Worm (Caenorhabditis elegans) whole organism, L4 larva: ENCODE data around the gene srlf-11.

Experiments
- F26F4.8 ChIP-seq: fragments of 200-800 bp; sonication (Bioruptor generic); conservative IDR thresholded peaks from 2 replicates; pipeline ENCODE4 v1.3.6; 2022; ENCODE audit warnings: missing genetic modification characterization, missing compliant biosample characterization
- F37D6.2 ChIP-seq: sonication (generic microtip); optimal IDR thresholded peaks from 2 replicates; lab custom pipeline; 2016; ENCODE audit warnings: mild to moderate bottlenecking, missing genetic modification characterization, missing compliant biosample characterization
- F44E2.7 ChIP-seq: fragments of 200-800 bp; sonication (Bioruptor generic); IDR thresholded peaks from 2 replicates; pipeline ENCODE4 v2.1.2; 2022; ENCODE audit warnings: missing genetic modification characterization, missing compliant biosample characterization
- R02D3.7 ChIP-seq: fragments of 150-350 bp; sonication (generic microtip); optimal IDR thresholded peaks from 3 replicates; lab custom pipeline; 2014; ENCODE audit warnings: missing biosample characterization, missing genetic modification characterization
- Y48G9A.11 ChIP-seq: fragments of 200-800 bp; sonication (Bioruptor generic); IDR thresholded peaks from 2 replicates; pipeline ENCODE4 v1.3.6; 2022; ENCODE audit warnings: missing genetic modification reagents, missing genetic modification characterization, missing compliant biosample characterization
- Y75B8A.6 ChIP-seq: fragments of 200-800 bp; sonication (Bioruptor generic); IDR thresholded peaks from 2 replicates; pipeline ENCODE4 v1.3.6; 2022; ENCODE audit warnings: missing genetic modification reagents, missing genetic modification characterization, missing compliant biosample characterization
- ZK337.2 ChIP-seq: fragments of 200-800 bp; sonication (Bioruptor generic); IDR thresholded peaks from 2 replicates; pipeline ENCODE4 v1.3.6; 2022; ENCODE audit warnings: missing genetic modification reagents, missing genetic modification characterization, missing compliant biosample characterization
- aly-2 ChIP-seq: sonication (generic microtip); optimal IDR thresholded peaks from 2 replicates; lab custom pipeline; 2018; ENCODE audit warnings: missing biosample characterization, missing genetic modification characterization
- ama-1 ChIP-seq: fragments of 150-350 bp; optimal IDR thresholded peaks from 2 replicates; lab custom pipeline; 2014; ENCODE audit warnings: inconsistent platforms, mixed read lengths
- ceh-28 ChIP-seq: fragments of 150-350 bp; optimal IDR thresholded peaks from 2 replicates; lab custom pipeline; 2014; ENCODE audit warnings: missing biosample characterization, missing genetic modification reagents, missing genetic modification characterization
- ceh-32 ChIP-seq: sonication (generic microtip); optimal IDR thresholded peaks from 2 replicates; lab custom pipeline; 2016; ENCODE audit warnings: mild to moderate bottlenecking, missing genetic modification characterization, missing compliant biosample characterization; ENCODE audit not compliant: poor library complexity
- ceh-44 ChIP-seq: fragments of 200-800 bp; sonication (Bioruptor generic); IDR thresholded peaks from 2 replicates; pipeline ENCODE4 v1.3.6; 2022; ENCODE audit warnings: missing genetic modification reagents, missing genetic modification characterization, missing compliant biosample characterization
- ceh-82 ChIP-seq: sonication (generic microtip); optimal IDR thresholded peaks from 2 replicates; lab custom pipeline; 2017; ENCODE audit warnings: missing biosample characterization, missing genetic modification characterization
- cey-2 ChIP-seq: sonication (generic microtip); optimal IDR thresholded peaks from 3 replicates; lab custom pipeline; 2017; ENCODE audit warnings: missing genetic modification characterization, mild to moderate bottlenecking, missing compliant biosample characterization, antibody characterized with exemption, borderline replicate concordance; ENCODE audit not compliant: insufficient read depth
- daf-16 ChIP-seq, 3 experiments: sonication (generic microtip); optimal IDR thresholded peaks; 2 replicates each; lab custom pipeline; 2016 to 2017; ENCODE audit warnings: missing genetic modification characterization in 3 of 3, missing genetic modification reagents in 3 of 3, mild to moderate bottlenecking in 2 of 3, missing compliant biosample characterization in 2 of 3, missing biosample characterization in 1 of 3, moderate library complexity in 1 of 3
- dmd-9 ChIP-seq: fragments of 200-800 bp; sonication (Bioruptor generic); IDR thresholded peaks from 2 replicates; pipeline ENCODE4 v1.3.6; 2022; ENCODE audit warnings: missing genetic modification reagents, missing genetic modification characterization, missing compliant biosample characterization
- dpl-1 ChIP-seq: fragments of 150-350 bp; optimal IDR thresholded peaks from 2 replicates; lab custom pipeline; 2014; ENCODE audit warnings: missing biosample characterization, missing genetic modification reagents, missing genetic modification characterization
- duxl-1 ChIP-seq: sonication (generic microtip); optimal IDR thresholded peaks from 2 replicates; lab custom pipeline; 2016; ENCODE audit warnings: mild to moderate bottlenecking, missing genetic modification characterization, moderate library complexity, missing compliant biosample characterization; ENCODE audit not compliant: poor library complexity
- dve-1 ChIP-seq: sonication (generic microtip); optimal IDR thresholded peaks from 2 replicates; lab custom pipeline; 2017; ENCODE audit warnings: antibody characterized with exemption, mild to moderate bottlenecking, missing genetic modification characterization, missing compliant biosample characterization; ENCODE audit not compliant: insufficient read depth
- egl-27 ChIP-seq: sonication (generic microtip); optimal IDR thresholded peaks from 3 replicates; lab custom pipeline; 2017; ENCODE audit warnings: missing biosample characterization, missing genetic modification reagents, missing genetic modification characterization
- egl-43 ChIP-seq: fragments of 200-800 bp; sonication (Bioruptor generic); IDR thresholded peaks from 2 replicates; pipeline ENCODE4 v1.3.6; 2022; ENCODE audit warnings: missing genetic modification reagents, missing genetic modification characterization, missing compliant biosample characterization
- gei-8 ChIP-seq: fragments of 200-800 bp; sonication (Bioruptor generic); optimal IDR thresholded peaks from 2 replicates; lab custom pipeline; 2018; ENCODE audit warnings: mild to moderate bottlenecking, missing genetic modification characterization, missing compliant biosample characterization
- hlh-30 ChIP-seq: sonication (generic microtip); optimal IDR thresholded peaks from 2 replicates; lab custom pipeline; 2017; ENCODE audit warnings: antibody characterized with exemption, mild to moderate bottlenecking, missing genetic modification characterization, missing compliant biosample characterization; ENCODE audit not compliant: insufficient read depth
- hmg-1.1 ChIP-seq: fragments of 200-800 bp; sonication (Bioruptor generic); IDR thresholded peaks from 2 replicates; pipeline ENCODE4 v1.3.6; 2022; ENCODE audit warnings: missing genetic modification reagents, missing genetic modification characterization, missing compliant biosample characterization
- jun-1 ChIP-seq: fragments of 150-350 bp; optimal IDR thresholded peaks from 2 replicates; lab custom pipeline; 2014; ENCODE audit warnings: missing biosample characterization, missing genetic modification reagents, missing genetic modification characterization
- lim-7 ChIP-seq: fragments of 200-800 bp; sonication (Bioruptor generic); IDR thresholded peaks from 2 replicates; pipeline ENCODE4 v1.3.6; 2022; ENCODE audit warnings: missing genetic modification characterization, missing compliant biosample characterization
- lin-39 ChIP-seq: fragments of 150-350 bp; optimal IDR thresholded peaks from 2 replicates; lab custom pipeline; 2014; ENCODE audit warnings: missing biosample characterization, missing genetic modification reagents, missing genetic modification characterization
- lir-3 ChIP-seq: sonication (generic microtip); optimal IDR thresholded peaks from 2 replicates; lab custom pipeline; 2016; ENCODE audit warnings: mild to moderate bottlenecking, missing genetic modification characterization, missing compliant biosample characterization
- madf-9 ChIP-seq: fragments of 200-800 bp; sonication (Bioruptor generic); conservative IDR thresholded peaks from 2 replicates; pipeline ENCODE4 v1.3.6; 2022; ENCODE audit warnings: missing genetic modification reagents, missing genetic modification characterization, missing compliant biosample characterization
- mes-2 ChIP-seq: sonication (generic microtip); optimal IDR thresholded peaks from 2 replicates; lab custom pipeline; 2016; ENCODE audit warnings: missing genotype, mild to moderate bottlenecking, missing genetic modification characterization, missing compliant biosample characterization; ENCODE audit not compliant: poor library complexity, severe bottlenecking
- mxl-3 ChIP-seq: fragments of 200-800 bp; sonication (Bioruptor generic); optimal IDR thresholded peaks from 2 replicates; lab custom pipeline; 2018; ENCODE audit warnings: mild to moderate bottlenecking, missing genetic modification characterization, missing compliant biosample characterization
- nhr-102 ChIP-seq: sonication (generic microtip); optimal IDR thresholded peaks from 2 replicates; lab custom pipeline; 2016; ENCODE audit warnings: mild to moderate bottlenecking, missing genetic modification characterization, moderate library complexity, missing compliant biosample characterization
- nhr-11 ChIP-seq: fragments of 150-350 bp; optimal IDR thresholded peaks from 2 replicates; lab custom pipeline; 2014; ENCODE audit warnings: missing biosample characterization, missing genetic modification characterization
- nhr-237 ChIP-seq: sonication (generic microtip); optimal IDR thresholded peaks from 2 replicates; lab custom pipeline; 2017; ENCODE audit warnings: missing biosample characterization, missing genetic modification characterization
- nhr-41 ChIP-seq: fragments of 200-800 bp; sonication (Bioruptor generic); IDR thresholded peaks from 2 replicates; pipeline ENCODE4 v1.3.6; 2022; ENCODE audit warnings: missing genetic modification reagents, missing genetic modification characterization, missing compliant biosample characterization
- nhr-76 ChIP-seq: fragments of 150-350 bp; optimal IDR thresholded peaks from 2 replicates; lab custom pipeline; 2014; ENCODE audit warnings: missing biosample characterization, missing genetic modification characterization
- pha-4 ChIP-seq, 2 experiments: fragments of 150-350 bp in 1 of 2; fragments of 200-800 bp in 1 of 2; sonication (Bioruptor generic) in 1 of 2; IDR thresholded peaks in 1 of 2; optimal IDR thresholded peaks in 1 of 2; 2 replicates each; pipeline versions ENCODE4 v1.3.6 to Lab custom; 2014 to 2022; ENCODE audit warnings: missing genetic modification characterization in 2 of 2, missing genetic modification reagents in 2 of 2, missing biosample characterization in 1 of 2, missing compliant biosample characterization in 1 of 2
- pqm-1 ChIP-seq: sonication (generic microtip); optimal IDR thresholded peaks from 2 replicates; lab custom pipeline; 2017; ENCODE audit warnings: missing biosample characterization, missing genetic modification characterization
- rbr-2 ChIP-seq: sonication (generic microtip); optimal IDR thresholded peaks from 2 replicates; lab custom pipeline; 2016; ENCODE audit warnings: missing genotype, missing genetic modification characterization, missing compliant biosample characterization
- saeg-2 ChIP-seq: fragments of 200-800 bp; sonication (Bioruptor generic); IDR thresholded peaks from 2 replicates; pipeline ENCODE4 v1.3.6; 2022; ENCODE audit warnings: missing genetic modification reagents, missing genetic modification characterization, missing compliant biosample characterization
- snpc-1.2 ChIP-seq: fragments of 200-800 bp; sonication (Bioruptor generic); IDR thresholded peaks from 2 replicates; pipeline ENCODE4 v1.3.6; 2022; ENCODE audit warnings: missing genetic modification reagents, missing genetic modification characterization, missing compliant biosample characterization
- snpc-4 ChIP-seq: fragments of 150-350 bp; optimal IDR thresholded peaks from 2 replicates; lab custom pipeline; 2014; ENCODE audit warnings: missing biosample characterization, missing genetic modification characterization
- spr-1 ChIP-seq: sonication (generic microtip); optimal IDR thresholded peaks from 2 replicates; lab custom pipeline; 2016; ENCODE audit warnings: mild to moderate bottlenecking, missing genetic modification characterization, missing compliant biosample characterization
- tag-97 ChIP-seq: fragments of 200-800 bp; sonication (Bioruptor generic); IDR thresholded peaks from 2 replicates; pipeline ENCODE4 v1.3.6; 2022; ENCODE audit warnings: missing genetic modification characterization, missing compliant biosample characterization
- unc-39 ChIP-seq: sonication (generic microtip); optimal IDR thresholded peaks from 2 replicates; lab custom pipeline; 2017; ENCODE audit warnings: missing biosample characterization, missing genetic modification characterization
- unc-62 ChIP-seq, 3 experiments: fragments of 150-350 bp in 1 of 3; sonication (generic microtip); optimal IDR thresholded peaks in 2 of 3; peaks in 1 of 3; 1 replicate in 1 of 3; 2 replicates in 2 of 3; lab custom pipeline; 2014 to 2017; ENCODE audit warnings: missing biosample characterization in 3 of 3, missing genetic modification characterization in 3 of 3, missing genetic modification reagents in 3 of 3, missing genotype in 1 of 3
- zag-1 ChIP-seq: fragments of 150-350 bp; optimal IDR thresholded peaks from 2 replicates; lab custom pipeline; 2014; ENCODE audit warnings: missing biosample characterization, missing genetic modification characterization
- ztf-7 ChIP-seq: fragments of 150-350 bp; optimal IDR thresholded peaks from 2 replicates; lab custom pipeline; 2014; ENCODE audit warnings: missing biosample characterization, missing genetic modification characterization

Gene srlf-11

ce11 chrIV:10933777-10934546 lies 48.1 kb upstream of the srlf-11 start (continued):
- no peak for TF ChIP-seq daf-16 (GFP tag; optimal IDR thresholded peaks at IDR 0.05; lab: Kevin White, UChicago)
- TF ChIP-seq daf-16 (tag; optimal IDR thresholded peaks at IDR 0.05; lab: Kevin White, UChicago): peak; percentile 30
- TF ChIP-seq egl-27 (tag; lab: Kevin White, UChicago): no peak
- no peak for TF ChIP-seq lin-39 (tag; lab: Kevin White, UChicago)
- peak; percentile 35 for TF ChIP-seq hlh-30 (tag; lab: Kevin White, UChicago)
- TF ChIP-seq ceh-44 (GFP tag; lab: Robert Waterston, UW): no peak
- peak; percentile 66; the same call in 1 of the 2 replicates for TF ChIP-seq pha-4 (GFP tag; IDR thresholded peaks at IDR 0.05; lab: Robert Waterston, UW)
- TF ChIP-seq pha-4 (tag; optimal IDR thresholded peaks at IDR 0.05; lab: Kevin White, UChicago): no peak
- TF ChIP-seq nhr-76 (tag; lab: Kevin White, UChicago): no peak
- TF ChIP-seq gei-8 (GFP tag; lab: Kevin White, UChicago): peak; percentile 40
- no peak for TF ChIP-seq zag-1 (tag; lab: Kevin White, UChicago)
- no peak for TF ChIP-seq pqm-1 (tag; lab: Kevin White, UChicago)
- TF ChIP-seq F37D6.2 (tag; lab: Kevin White, UChicago): no peak
- TF ChIP-seq madf-9: no peak
- TF ChIP-seq mes-2 (tag; lab: Kevin White, UChicago): peak; percentile 25
- no peak for TF ChIP-seq tag-97
- no peak for TF ChIP-seq nhr-11 (tag; lab: Kevin White, UChicago)
- TF ChIP-seq lir-3 (tag; lab: Kevin White, UChicago): no peak
- no peak for TF ChIP-seq ztf-7 (tag; lab: Kevin White, UChicago)
- peak; percentile 14; the same call in 1 of the 2 replicates for TF ChIP-seq lim-7
- no peak for TF ChIP-seq Y48G9A.11 (GFP tag; lab: Robert Waterston, UW)
- TF ChIP-seq ceh-32 (tag; lab: Kevin White, UChicago): no peak
- no peak for TF ChIP-seq aly-2 (tag; lab: Kevin White, UChicago)
- TF ChIP-seq ceh-82 (tag; lab: Kevin White, UChicago): no peak
- no peak for TF ChIP-seq nhr-237 (tag; lab: Kevin White, UChicago)
- TF ChIP-seq cey-2 (tag; lab: Kevin White, UChicago): no peak
- no peak for TF ChIP-seq saeg-2 (GFP tag; lab: Robert Waterston, UW)
- TF ChIP-seq nhr-102: peak; percentile 35
- TF ChIP-seq ceh-28 (tag; lab: Kevin White, UChicago): no peak
- TF ChIP-seq dpl-1: no peak
- TF ChIP-seq snpc-4 (tag; lab: Kevin White, UChicago): no peak
- no peak for TF ChIP-seq F26F4.8
- TF ChIP-seq ama-1: peak; percentile 65
- no peak for TF ChIP-seq egl-43 (GFP tag; lab: Robert Waterston, UW)
- TF ChIP-seq hmg-1.1: peak; percentile 52; the same call in 1 of the 2 replicates
- peak in 1 of 2 experiments; percentile 65 for TF ChIP-seq unc-62 (GFP tag; optimal IDR thresholded peaks at IDR 0.05 in 1 of 2; lab: Kevin White, UChicago)
- no peak for TF ChIP-seq unc-62 (tag; optimal IDR thresholded peaks at IDR 0.05; lab: Kevin White, UChicago)
- TF ChIP-seq R02D3.7 (tag; lab: Kevin White, UChicago): no peak
- TF ChIP-seq rbr-2 (tag; lab: Kevin White, UChicago): no peak
- TF ChIP-seq nhr-41 (GFP tag; lab: Robert Waterston, UW): peak; percentile 30; the same call in 1 of the 2 replicates
- TF ChIP-seq duxl-1 (tag; lab: Kevin White, UChicago): peak; percentile 2
- TF ChIP-seq Y75B8A.6: no peak
- TF ChIP-seq unc-39: no peak
- TF ChIP-seq dve-1 (tag; lab: Kevin White, UChicago): peak; percentile 70
- peak; percentile 20 for TF ChIP-seq spr-1 (tag; lab: Kevin White, UChicago)
- no peak for TF ChIP-seq dmd-9
- peak; percentile 18 for TF ChIP-seq mxl-3
- TF ChIP-seq snpc-1.2: no peak
- no peak for TF ChIP-seq F44E2.7 (GFP tag; lab: Robert Waterston, UW)
- TF ChIP-seq jun-1 (tag; lab: Kevin White, UChicago): no peak
- no peak for TF ChIP-seq ZK337.2 (GFP tag; lab: Robert Waterston, UW)
